Worm (Caenorhabditis elegans): Measurements from ENCODE around the gene nhr-290.

- TF ChIP-seq dao-5 (tag; optimal IDR thresholded peaks at IDR 0.05) (no peak), W03F9.2 (tag; optimal IDR thresholded peaks at IDR 0.05) (no peak)
Observed at ce11 chrV:2585727-2586126, 11.7 kb downstream of the nhr-290 start, which contains the start of gene C29G2.6.

Measured in whole organism, L4/young adult.